1 fruit fly cellular context compared by ENCODE assay signal in the genomic region with DNA sequence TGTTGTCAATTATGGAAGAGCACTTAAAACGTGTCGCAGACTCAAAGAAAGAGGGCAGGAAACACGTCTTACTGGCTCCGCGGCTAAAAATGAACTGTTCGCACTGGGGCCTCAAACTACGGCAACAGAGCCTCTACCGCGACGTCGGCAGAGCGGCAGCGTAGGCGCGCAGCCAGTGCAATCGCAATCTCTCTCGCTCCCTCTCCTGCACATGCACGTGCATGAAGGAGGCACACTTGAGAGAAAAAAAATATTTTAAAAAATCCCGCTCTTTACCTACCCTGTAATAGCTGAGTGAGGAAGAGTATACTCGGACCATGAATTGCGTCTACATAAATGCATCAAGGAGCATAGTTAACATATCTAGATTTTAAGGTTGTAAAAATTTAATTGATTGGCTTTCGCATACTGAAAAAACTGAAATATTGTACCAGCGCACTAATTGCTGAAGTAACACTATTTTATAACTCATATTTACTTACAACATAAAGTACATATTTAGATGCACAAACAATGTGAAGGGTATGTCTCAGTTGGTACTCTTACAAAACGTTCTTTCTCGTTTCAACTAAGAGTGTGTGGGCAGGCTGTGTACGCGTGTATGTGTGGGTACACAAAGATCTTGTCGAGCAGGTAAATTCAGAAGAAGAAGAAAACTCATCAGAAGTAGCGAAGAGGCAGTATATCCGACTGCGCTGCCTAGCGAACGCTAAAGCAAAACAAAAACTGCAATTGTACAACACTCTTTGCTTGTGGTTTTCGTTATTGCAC.
A peak's percentile ranks its signal among the peaks of the same experiment; 100 is the strongest.
TF ChIP-seq lines count a peak whose summit lies in the region.

TSS of gene hid (minus strand) at position 100 of the 771 bp plus-strand sequence.

TF ChIP-seq in whole organism, embryonic, 481 proteins besides CTCF, POLR2A, EP300 and RAD21 (continued from another document):
- no peak for TF ChIP-seq nerfin-2 (GFP tag; IDR thresholded peaks at IDR 0.05; lab: Robert Waterston, UW; ENCODE audit: partially characterized antibody)
- peak; percentile 44 for TF ChIP-seq CG9876 (GFP tag; optimal IDR thresholded peaks at IDR 0.05; lab: Kevin White, UChicago)
- peak; percentile 83 for TF ChIP-seq nerfin-1 (tag; optimal IDR thresholded peaks at IDR 0.05; lab: Kevin White, UChicago)
- peak; percentile 67 for TF ChIP-seq CG9932 (GFP tag; IDR thresholded peaks at IDR 0.05; lab: Robert Waterston, UW)
- peak; percentile 91 for TF ChIP-seq Mes4 (GFP tag; optimal IDR thresholded peaks at IDR 0.05; lab: Kevin White, UChicago)
- peak; percentile 54 for TF ChIP-seq CG10274 (GFP tag; optimal IDR thresholded peaks at IDR 0.05; lab: Kevin White, UChicago)
- TF ChIP-seq Aef1 (GFP tag; IDR thresholded peaks at IDR 0.05; lab: Robert Waterston, UW), result peak; percentile 76
- peak; percentile 67 for TF ChIP-seq CG13123 (GFP tag; optimal IDR thresholded peaks at IDR 0.05; lab: Kevin White, UChicago)
- TF ChIP-seq CG3065 (GFP tag; optimal IDR thresholded peaks at IDR 0.05; lab: Kevin White, UChicago), result peak; percentile 63
- peak; percentile 58 for TF ChIP-seq CG33213 (GFP tag; optimal IDR thresholded peaks at IDR 0.05; lab: Kevin White, UChicago)
- TF ChIP-seq Bdp1 (GFP tag; optimal IDR thresholded peaks at IDR 0.05; lab: Kevin White, UChicago), result peak; percentile 74
- TF ChIP-seq sima (GFP tag; optimal IDR thresholded peaks at IDR 0.05; lab: Kevin White, UChicago), result peak; percentile 47
- TF ChIP-seq Hey (tag; optimal IDR thresholded peaks at IDR 0.05; lab: Kevin White, UChicago), result peak; percentile 31
- TF ChIP-seq CG32532 (GFP tag; IDR thresholded peaks at IDR 0.05; lab: Robert Waterston, UW), result peak; percentile 63; the same call in 1 of the 2 replicates
- 0 out of 3 replicates have a peak, but pooled peaks have one; percentile 65 for TF ChIP-seq z (GFP tag; IDR thresholded peaks at IDR 0.05; lab: Robert Waterston, UW)
- peak; percentile 70 for TF ChIP-seq stc (GFP tag; IDR thresholded peaks at IDR 0.05; lab: Robert Waterston, UW)
- TF ChIP-seq CG7786 (GFP tag; optimal IDR thresholded peaks at IDR 0.05; lab: Kevin White, UChicago), result peak; percentile 79
- no peak; the same call in none of the 2 replicates for TF ChIP-seq slbo (GFP tag; IDR thresholded peaks at IDR 0.05; lab: Robert Waterston, UW)
- TF ChIP-seq eyg (GFP tag; optimal IDR thresholded peaks at IDR 0.05; lab: Kevin White, UChicago), result peak; percentile 78
- TF ChIP-seq CG10366 (GFP tag; IDR thresholded peaks at IDR 0.05; lab: Robert Waterston, UW), result peak; percentile 82
- TF ChIP-seq CG34376 (GFP tag; optimal IDR thresholded peaks at IDR 0.05; lab: Kevin White, UChicago), result peak; percentile 56
- peak in 1 of 2 experiments; percentile 68 for TF ChIP-seq Hr78 (GFP tag; optimal IDR thresholded peaks at IDR 0.05; lab: Kevin White, UChicago)
- peak; percentile 79 for TF ChIP-seq CG17359 (tag; optimal IDR thresholded peaks at IDR 0.05; lab: Kevin White, UChicago)
- peak; percentile 49 for TF ChIP-seq Elba2 (GFP tag; optimal IDR thresholded peaks at IDR 0.05; lab: Kevin White, UChicago)
- TF ChIP-seq CG14710 (tag; optimal IDR thresholded peaks at IDR 0.05; lab: Kevin White, UChicago), result peak; percentile 92
- peak; percentile 85 for TF ChIP-seq NK7.1 (GFP tag; optimal IDR thresholded peaks at IDR 0.05; lab: Kevin White, UChicago)
- peak; percentile 79; the same call in 3 of the 4 replicates for TF ChIP-seq chinmo (GFP tag; IDR thresholded peaks at IDR 0.05; lab: Robert Waterston, UW; ENCODE audit: partially characterized antibody)
- TF ChIP-seq dimm (GFP tag; IDR thresholded peaks at IDR 0.05; lab: Robert Waterston, UW), result no peak; the same call in 1 of the 2 replicates
- TF ChIP-seq Tbp (GFP tag; optimal IDR thresholded peaks at IDR 0.05; lab: Kevin White, UChicago), result no peak
- peak; percentile 60 for TF ChIP-seq CG12299 (tag; optimal IDR thresholded peaks at IDR 0.05; lab: Kevin White, UChicago)
- no peak for TF ChIP-seq CG16813 (GFP tag; IDR thresholded peaks at IDR 0.05; lab: Robert Waterston, UW; ENCODE audit: partially characterized antibody)
- TF ChIP-seq CG17912 (GFP tag; optimal IDR thresholded peaks at IDR 0.05; lab: Kevin White, UChicago), result peak; percentile 52
- peak; percentile 22; the same call in 1 of the 2 replicates for TF ChIP-seq dati (GFP tag; IDR thresholded peaks at IDR 0.05; lab: Robert Waterston, UW)
